Worm (Caenorhabditis elegans) whole organism, late embryonic: ENCODE results near the gene C26B9.1.

Experiments used
- C08G9.2 ChIP-seq: sonication (generic microtip); optimal IDR thresholded peaks from 2 replicates; lab custom pipeline; 2016; ENCODE audit warnings: mild to moderate bottlenecking, missing genetic modification characterization, moderate library complexity, missing compliant biosample characterization
- K02D7.2 ChIP-seq: sonication (generic microtip); optimal IDR thresholded peaks from 2 replicates; lab custom pipeline; 2017; ENCODE audit warnings: mild to moderate bottlenecking, missing genetic modification characterization, missing compliant biosample characterization
- K09A11.1 ChIP-seq: sonication (generic microtip); optimal IDR thresholded peaks from 2 replicates; lab custom pipeline; 2017; ENCODE audit warnings: antibody characterized with exemption, mild to moderate bottlenecking, missing genetic modification characterization, missing compliant biosample characterization; ENCODE audit not compliant: insufficient read depth
- T23F11.4 ChIP-seq: fragments of 200-800 bp; sonication (Bioruptor generic); optimal IDR thresholded peaks from 2 replicates; lab custom pipeline; 2018; ENCODE audit warnings: mild to moderate bottlenecking, missing genetic modification characterization, missing compliant biosample characterization
- ama-1 ChIP-seq: fragments of 150-350 bp; optimal IDR thresholded peaks from 2 replicates; lab custom pipeline; 2014
- ceh-14 ChIP-seq: sonication (generic microtip); optimal IDR thresholded peaks from 2 replicates; lab custom pipeline; 2016; ENCODE audit warnings: missing genotype, missing genetic modification characterization, missing compliant biosample characterization
- ceh-18 ChIP-seq: sonication (generic microtip); optimal IDR thresholded peaks from 2 replicates; lab custom pipeline; 2016; ENCODE audit warnings: missing genetic modification characterization, missing compliant biosample characterization
- ceh-22 ChIP-seq: sonication (generic microtip); optimal IDR thresholded peaks from 2 replicates; lab custom pipeline; 2017; ENCODE audit warnings: missing biosample characterization, missing genetic modification characterization
- ceh-24 ChIP-seq: sonication (generic microtip); optimal IDR thresholded peaks from 2 replicates; lab custom pipeline; 2016; ENCODE audit warnings: mild to moderate bottlenecking, missing genetic modification characterization, missing compliant biosample characterization
- ceh-31 ChIP-seq: sonication (generic microtip); optimal IDR thresholded peaks from 2 replicates; lab custom pipeline; 2016; ENCODE audit warnings: missing genetic modification characterization, missing compliant biosample characterization
- ceh-34 ChIP-seq: sonication (generic microtip); optimal IDR thresholded peaks from 2 replicates; lab custom pipeline; 2016; ENCODE audit warnings: mild to moderate bottlenecking, missing genetic modification characterization, missing compliant biosample characterization
- che-1 ChIP-seq: sonication (generic microtip); optimal IDR thresholded peaks from 2 replicates; lab custom pipeline; 2016; ENCODE audit warnings: mild to moderate bottlenecking, missing genetic modification characterization, missing compliant biosample characterization
- dve-1 ChIP-seq: sonication (generic microtip); optimal IDR thresholded peaks from 2 replicates; lab custom pipeline; 2017; ENCODE audit warnings: antibody characterized with exemption, mild to moderate bottlenecking, missing genetic modification characterization, missing compliant biosample characterization
- elt-4 ChIP-seq: sonication (generic microtip); optimal IDR thresholded peaks from 2 replicates; lab custom pipeline; 2016; ENCODE audit warnings: missing genetic modification characterization, missing compliant biosample characterization
- ets-4 ChIP-seq: sonication (generic microtip); optimal IDR thresholded peaks from 2 replicates; lab custom pipeline; 2016; ENCODE audit warnings: missing genetic modification characterization, missing compliant biosample characterization
- eyg-1 ChIP-seq: sonication (generic microtip); optimal IDR thresholded peaks from 2 replicates; lab custom pipeline; 2016; ENCODE audit warnings: missing genotype, missing genetic modification characterization, missing compliant biosample characterization
- fax-1 ChIP-seq: sonication (generic microtip); optimal IDR thresholded peaks from 2 replicates; lab custom pipeline; 2016; ENCODE audit warnings: missing genotype, missing genetic modification characterization, missing compliant biosample characterization
- fkh-10 ChIP-seq: fragments of 150-350 bp; optimal IDR thresholded peaks from 2 replicates; lab custom pipeline; 2014; ENCODE audit warnings: missing biosample characterization, missing genetic modification reagents, missing genetic modification characterization
- fkh-6 ChIP-seq: sonication (generic microtip); optimal IDR thresholded peaks from 2 replicates; lab custom pipeline; 2016; ENCODE audit warnings: missing genetic modification characterization, missing compliant biosample characterization
- gmeb-2 ChIP-seq: sonication (generic microtip); optimal IDR thresholded peaks from 2 replicates; lab custom pipeline; 2016; ENCODE audit warnings: missing genetic modification characterization, inconsistent platforms, missing compliant biosample characterization
- hlh-13 ChIP-seq: fragments of 200-800 bp; sonication (Bioruptor generic); optimal IDR thresholded peaks from 2 replicates; lab custom pipeline; 2018; ENCODE audit warnings: mild to moderate bottlenecking, missing genetic modification characterization, missing compliant biosample characterization
- hlh-15 ChIP-seq: sonication (generic microtip); optimal IDR thresholded peaks from 2 replicates; lab custom pipeline; 2016; ENCODE audit warnings: missing genetic modification characterization, missing compliant biosample characterization
- hlh-30 ChIP-seq: sonication (generic microtip); optimal IDR thresholded peaks from 2 replicates; lab custom pipeline; 2017; ENCODE audit warnings: antibody characterized with exemption, missing genetic modification characterization, missing compliant biosample characterization; ENCODE audit not compliant: insufficient read depth
- hlh-8 ChIP-seq: sonication (generic microtip); optimal IDR thresholded peaks from 2 replicates; lab custom pipeline; 2016; ENCODE audit warnings: missing genotype, missing genetic modification characterization, missing compliant biosample characterization
- lim-6 ChIP-seq: sonication (generic microtip); optimal IDR thresholded peaks from 2 replicates; lab custom pipeline; 2016; ENCODE audit warnings: missing genetic modification characterization, missing compliant biosample characterization
- npax-4 ChIP-seq: sonication (generic microtip); optimal IDR thresholded peaks from 2 replicates; lab custom pipeline; 2016; ENCODE audit warnings: missing genetic modification characterization, missing compliant biosample characterization
- pag-3 ChIP-seq: sonication (generic microtip); optimal IDR thresholded peaks from 2 replicates; lab custom pipeline; 2016; ENCODE audit warnings: missing compliant biosample characterization, missing genetic modification characterization, borderline replicate concordance
- pat-9 ChIP-seq: fragments of 200-800 bp; sonication (Bioruptor generic); optimal IDR thresholded peaks from 2 replicates; lab custom pipeline; 2018; ENCODE audit warnings: mild to moderate bottlenecking, missing genetic modification characterization, moderate library complexity, missing compliant biosample characterization
- pha-2 ChIP-seq: sonication (generic microtip); optimal IDR thresholded peaks from 2 replicates; lab custom pipeline; 2017; ENCODE audit warnings: mild to moderate bottlenecking, missing genetic modification characterization, missing compliant biosample characterization
- pqm-1 ChIP-seq: sonication (generic microtip); optimal IDR thresholded peaks from 2 replicates; lab custom pipeline; 2016; ENCODE audit warnings: missing genetic modification characterization, missing compliant biosample characterization
- pros-1 ChIP-seq: fragments of 150-350 bp; optimal IDR thresholded peaks from 2 replicates; lab custom pipeline; 2014; ENCODE audit warnings: missing biosample characterization, missing genetic modification reagents, missing genetic modification characterization
- ref-2 ChIP-seq: sonication (generic microtip); optimal IDR thresholded peaks from 2 replicates; lab custom pipeline; 2016; ENCODE audit warnings: missing genetic modification characterization, missing compliant biosample characterization
- sdc-2 ChIP-seq: sonication (generic microtip); optimal IDR thresholded peaks from 2 replicates; lab custom pipeline; 2016; ENCODE audit warnings: missing genotype, missing genetic modification characterization, missing compliant biosample characterization
- syd-9 ChIP-seq: sonication (generic microtip); optimal IDR thresholded peaks from 2 replicates; lab custom pipeline; 2016; ENCODE audit warnings: mild to moderate bottlenecking, missing genetic modification characterization, moderate library complexity, missing compliant biosample characterization
- tbx-7 ChIP-seq: sonication (generic microtip); optimal IDR thresholded peaks from 2 replicates; lab custom pipeline; 2016; ENCODE audit warnings: missing genotype, missing genetic modification characterization, missing compliant biosample characterization
- ttx-3 ChIP-seq: sonication (generic microtip); optimal IDR thresholded peaks from 2 replicates; lab custom pipeline; 2016; ENCODE audit warnings: missing genetic modification reagents, missing genetic modification characterization, missing compliant biosample characterization
- unc-3 ChIP-seq, 2 experiments: fragments of 200-800 bp in 1 of 2; sonication (Bioruptor generic) in 1 of 2; sonication (generic microtip) in 1 of 2; conservative IDR thresholded peaks in 1 of 2; optimal IDR thresholded peaks in 1 of 2; 2 replicates each; pipeline versions ENCODE4 v1.3.6 to Lab custom; 2016 to 2022; ENCODE audit warnings: missing compliant biosample characterization in 2 of 2, missing genetic modification characterization in 2 of 2, missing genetic modification reagents in 1 of 2
- unc-42 ChIP-seq: sonication (generic microtip); optimal IDR thresholded peaks from 2 replicates; lab custom pipeline; 2016; ENCODE audit warnings: missing genotype, missing genetic modification characterization, missing compliant biosample characterization
- unc-86 ChIP-seq: sonication (generic microtip); optimal IDR thresholded peaks from 2 replicates; lab custom pipeline; 2016; ENCODE audit warnings: missing genetic modification characterization, missing compliant biosample characterization
- zip-5 ChIP-seq: sonication (generic microtip); optimal IDR thresholded peaks from 2 replicates; lab custom pipeline; 2016; ENCODE audit warnings: missing genetic modification characterization, missing compliant biosample characterization

Gene C26B9.1

ce11 chrX:5339889-5340288 is 4.5 kb upstream of the C26B9.1 start, which contains the start of gene C26B9.2:
Gene C26B9.2, plus strand, starts transcription at chrX:5340189.
- TF ChIP-seq sdc-2 (tag; lab: Kevin White, UChicago) (no peak), C08G9.2 (tag; lab: Kevin White, UChicago) (no peak), syd-9 (tag; lab: Kevin White, UChicago) (no peak), ama-1 (lab: Kevin White, UChicago) (no peak), elt-4 (tag; lab: Kevin White, UChicago) (no peak), pros-1 (tag; lab: Kevin White, UChicago) (no peak), hlh-8 (tag; lab: Kevin White, UChicago) (no peak), fax-1 (tag; lab: Kevin White, UChicago) (no peak), fkh-10 (no peak), eyg-1 (tag; lab: Kevin White, UChicago) (no peak), ref-2 (tag; lab: Kevin White, UChicago) (no peak), ceh-14 (tag; lab: Kevin White, UChicago) (no peak), unc-86 (tag; lab: Kevin White, UChicago) (no peak)

ce11 chrX:5342007-5342406 is 2.4 kb upstream of the C26B9.1 start, which contains the start of gene C26B9.7:
Gene C26B9.7, plus strand, starts transcription at chrX:5342307.
- TF ChIP-seq ceh-31 (no peak), ceh-22 (no peak), hlh-30 (tag; lab: Kevin White, UChicago) (no peak), hlh-13 (GFP tag; lab: Kevin White, UChicago) (no peak), ceh-34 (tag; lab: Kevin White, UChicago) (no peak), fkh-6 (tag; lab: Kevin White, UChicago) (no peak), unc-3 (GFP tag; conservative IDR thresholded peaks at IDR 0.05; lab: Robert Waterston, UW) (no peak), unc-3 (tag; optimal IDR thresholded peaks at IDR 0.05; lab: Kevin White, UChicago) (no peak), pag-3 (no peak), pat-9 (no peak), ceh-24 (tag; lab: Kevin White, UChicago) (no peak), ceh-18 (no peak), hlh-15 (tag; lab: Kevin White, UChicago) (no peak), npax-4 (tag; lab: Kevin White, UChicago) (no peak), zip-5 (tag; lab: Kevin White, UChicago) (no peak), sdc-2 (tag; lab: Kevin White, UChicago) (no peak), lim-6 (tag; lab: Kevin White, UChicago) (no peak)

ce11 chrX:5346303-5346702 is 1.9 kb downstream of the C26B9.1 start:
- no peak for TF ChIP-seq zip-5 (tag; lab: Kevin White, UChicago)

- TF ChIP-seq K09A11.1 (tag; lab: Kevin White, UChicago): no peak
- TF ChIP-seq fax-1 (tag; lab: Kevin White, UChicago): no peak
- no peak for TF ChIP-seq hlh-30 (tag; lab: Kevin White, UChicago)
- no peak for TF ChIP-seq dve-1 (tag; lab: Kevin White, UChicago)
- TF ChIP-seq zip-5 (tag; lab: Kevin White, UChicago): no peak
- TF ChIP-seq pha-2 (tag; lab: Kevin White, UChicago): no peak
- TF ChIP-seq, all 69 proteins: peak for 0
Observed at ce11 chrX:5347856-5348255, 3.5 kb downstream of the C26B9.1 start.

ce11 chrX:5348529-5349148 is 4.3 kb downstream of the C26B9.1 start, which contains the start of gene syx-3:
Gene syx-3, plus strand, starts transcription at chrX:5349098.
- no peak for TF ChIP-seq ceh-31
- no peak for TF ChIP-seq syd-9 (tag; lab: Kevin White, UChicago)
- no peak for TF ChIP-seq pqm-1 (tag; lab: Kevin White, UChicago)
- no peak for TF ChIP-seq unc-42
- TF ChIP-seq sdc-2 (tag; lab: Kevin White, UChicago): no peak
- TF ChIP-seq ttx-3 (tag; lab: Kevin White, UChicago): no peak
- TF ChIP-seq K02D7.2: no peak
- no peak for TF ChIP-seq gmeb-2 (tag; lab: Kevin White, UChicago)
- TF ChIP-seq fkh-6 (tag; lab: Kevin White, UChicago): no peak
- no peak for TF ChIP-seq K09A11.1 (tag; lab: Kevin White, UChicago)
- TF ChIP-seq fax-1 (tag; lab: Kevin White, UChicago): no peak
- no peak for TF ChIP-seq tbx-7
- TF ChIP-seq T23F11.4: no peak
- no peak for TF ChIP-seq elt-4 (tag; lab: Kevin White, UChicago)
- no peak for TF ChIP-seq che-1 (tag; lab: Kevin White, UChicago)
- no peak for TF ChIP-seq lim-6 (tag; lab: Kevin White, UChicago)
- TF ChIP-seq ets-4 (tag; lab: Kevin White, UChicago): no peak
- no peak for TF ChIP-seq unc-3 (GFP tag; conservative IDR thresholded peaks at IDR 0.05; lab: Robert Waterston, UW)
- no peak for TF ChIP-seq unc-3 (tag; optimal IDR thresholded peaks at IDR 0.05; lab: Kevin White, UChicago)
